Worm (Caenorhabditis elegans) whole organism, young adult: ENCODE data around the gene acr-8.

ENCODE experiments used
- B0019.2 ChIP-seq: fragments of 200-800 bp; sonication (Bioruptor generic); conservative IDR thresholded peaks from 2 replicates; pipeline ENCODE4 v1.3.6; 2022; ENCODE audit warnings: missing genetic modification reagents, missing genetic modification characterization, missing compliant biosample characterization
- F23B12.7 ChIP-seq: sonication (generic microtip); optimal IDR thresholded peaks from 2 replicates; lab custom pipeline; 2017; ENCODE audit warnings: missing genetic modification characterization, mild to moderate bottlenecking, missing compliant biosample characterization, antibody characterized with exemption, moderate library complexity; ENCODE audit not compliant: insufficient read depth
- F33H1.4 ChIP-seq: fragments of 200-800 bp; sonication (Bioruptor generic); IDR thresholded peaks from 2 replicates; pipeline ENCODE4 v1.3.6; 2022; ENCODE audit warnings: missing genetic modification reagents, missing genetic modification characterization, missing compliant biosample characterization
- F55B11.4 ChIP-seq: sonication (generic microtip); optimal IDR thresholded peaks from 2 replicates; lab custom pipeline; 2016; ENCODE audit warnings: missing compliant biosample characterization, missing genetic modification characterization, borderline replicate concordance; ENCODE audit not compliant: insufficient read depth
- K11D2.4 ChIP-seq: fragments of 200-800 bp; sonication (Bioruptor generic); IDR thresholded peaks from 2 replicates; pipeline ENCODE4 v1.3.6; 2022; ENCODE audit warnings: missing genetic modification reagents, missing genetic modification characterization, missing compliant biosample characterization
- K12H6.12 ChIP-seq: fragments of 200-800 bp; sonication (Bioruptor generic); optimal IDR thresholded peaks from 2 replicates; lab custom pipeline; 2018; ENCODE audit warnings: mild to moderate bottlenecking, missing genetic modification characterization, missing compliant biosample characterization
- T26A5.8 ChIP-seq: sonication (generic microtip); optimal IDR thresholded peaks from 2 replicates; lab custom pipeline; 2016; ENCODE audit warnings: missing genetic modification characterization, missing compliant biosample characterization
- Y53G8AR.9 ChIP-seq: fragments of 200-800 bp; sonication (Bioruptor generic); conservative IDR thresholded peaks from 2 replicates; pipeline ENCODE4 v1.3.6; 2022; ENCODE audit warnings: missing genetic modification reagents, missing genetic modification characterization, missing compliant biosample characterization
- ZK185.1 ChIP-seq: sonication (generic microtip); optimal IDR thresholded peaks from 2 replicates; lab custom pipeline; 2016; ENCODE audit warnings: mild to moderate bottlenecking, missing genetic modification characterization, missing compliant biosample characterization; ENCODE audit not compliant: poor library complexity, severe bottlenecking
- aptf-3 ChIP-seq: fragments of 200-800 bp; sonication (Bioruptor generic); IDR thresholded peaks from 2 replicates; pipeline ENCODE4 v1.3.6; 2022; ENCODE audit warnings: missing genetic modification characterization, missing compliant biosample characterization
- atf-7 ChIP-seq: sonication (generic microtip); optimal IDR thresholded peaks from 2 replicates; lab custom pipeline; 2017; ENCODE audit warnings: mild to moderate bottlenecking, missing genetic modification characterization, missing compliant biosample characterization
- athp-1 ChIP-seq: sonication (generic microtip); optimal IDR thresholded peaks from 2 replicates; lab custom pipeline; 2017; ENCODE audit warnings: mild to moderate bottlenecking, missing genetic modification characterization, missing compliant biosample characterization
- attf-5 ChIP-seq: fragments of 200-800 bp; sonication (Bioruptor generic); optimal IDR thresholded peaks from 2 replicates; lab custom pipeline; 2018; ENCODE audit warnings: mild to moderate bottlenecking, missing genetic modification characterization, missing compliant biosample characterization
- bed-1 ChIP-seq: fragments of 200-800 bp; sonication (Bioruptor generic); IDR thresholded peaks from 2 replicates; pipeline ENCODE4 v1.3.6; 2022; ENCODE audit warnings: missing genetic modification reagents, missing genetic modification characterization, missing compliant biosample characterization
- ccch-3 ChIP-seq: fragments of 200-800 bp; sonication (Bioruptor generic); optimal IDR thresholded peaks from 2 replicates; lab custom pipeline; 2018; ENCODE audit warnings: mild to moderate bottlenecking, missing genetic modification characterization, missing compliant biosample characterization
- cebp-1 ChIP-seq, 2 experiments: fragments of 200-800 bp in 1 of 2; sonication (Bioruptor generic) in 1 of 2; sonication (generic microtip) in 1 of 2; IDR thresholded peaks in 1 of 2; optimal IDR thresholded peaks in 1 of 2; 2 replicates each; pipeline versions ENCODE4 v1.3.6 to Lab custom; 2017 to 2022; ENCODE audit warnings: missing compliant biosample characterization in 2 of 2, missing genetic modification characterization in 2 of 2, mild to moderate bottlenecking in 1 of 2, missing genetic modification reagents in 1 of 2, moderate library complexity in 1 of 2
- cebp-2 ChIP-seq: fragments of 200-800 bp; sonication (Bioruptor generic); IDR thresholded peaks from 2 replicates; pipeline ENCODE4 v1.3.6; 2022; ENCODE audit warnings: missing genetic modification characterization, missing compliant biosample characterization
- ceh-27 ChIP-seq: fragments of 200-800 bp; sonication (Bioruptor generic); optimal IDR thresholded peaks from 2 replicates; lab custom pipeline; 2018; ENCODE audit warnings: mild to moderate bottlenecking, missing genetic modification characterization, moderate library complexity, missing compliant biosample characterization
- ceh-40 ChIP-seq: fragments of 200-800 bp; sonication (Bioruptor generic); IDR thresholded peaks from 2 replicates; pipeline ENCODE4 v1.3.6; 2022; ENCODE audit warnings: missing genetic modification characterization, missing compliant biosample characterization
- ceh-91 ChIP-seq: fragments of 200-800 bp; sonication (Bioruptor generic); IDR thresholded peaks from 2 replicates; pipeline ENCODE4 v1.3.6; 2022; ENCODE audit warnings: missing genetic modification reagents, missing genetic modification characterization, missing compliant biosample characterization
- die-1 ChIP-seq: sonication (generic microtip); optimal IDR thresholded peaks from 2 replicates; lab custom pipeline; 2016; ENCODE audit warnings: missing genotype, mild to moderate bottlenecking, missing genetic modification characterization, missing compliant biosample characterization
- dox-1 ChIP-seq: fragments of 200-800 bp; sonication (Bioruptor generic); IDR thresholded peaks from 2 replicates; pipeline ENCODE4 v1.3.6; 2022; ENCODE audit warnings: missing genetic modification reagents, missing genetic modification characterization, missing compliant biosample characterization
- dpff-1 ChIP-seq: sonication (generic microtip); optimal IDR thresholded peaks from 2 replicates; lab custom pipeline; 2017; ENCODE audit warnings: mild to moderate bottlenecking, missing genetic modification characterization, missing compliant biosample characterization
- ekl-4 ChIP-seq: fragments of 200-800 bp; sonication (Bioruptor generic); IDR thresholded peaks from 2 replicates; pipeline ENCODE4 v1.3.6; 2022; ENCODE audit warnings: missing genetic modification reagents, missing genetic modification characterization, missing compliant biosample characterization
- fkh-3 ChIP-seq: sonication (generic microtip); optimal IDR thresholded peaks from 2 replicates; lab custom pipeline; 2016; ENCODE audit warnings: mild to moderate bottlenecking, missing genetic modification characterization, missing compliant biosample characterization
- him-1 ChIP-seq: sonication (generic microtip); optimal IDR thresholded peaks from 2 replicates; lab custom pipeline; 2016; ENCODE audit warnings: missing genotype, missing genetic modification reagents, missing genetic modification characterization, missing compliant biosample characterization
- hlh-26 ChIP-seq: fragments of 200-800 bp; sonication (Bioruptor generic); conservative IDR thresholded peaks from 2 replicates; pipeline ENCODE4 v1.3.6; 2022; ENCODE audit warnings: missing genetic modification reagents, missing genetic modification characterization, missing compliant biosample characterization
- hmg-20 ChIP-seq: fragments of 200-800 bp; sonication (Bioruptor generic); IDR thresholded peaks from 2 replicates; pipeline ENCODE4 v1.3.6; 2022; ENCODE audit warnings: missing genetic modification reagents, missing genetic modification characterization, missing compliant biosample characterization
- hsf-1 ChIP-seq: fragments of 200-800 bp; sonication (Bioruptor generic); IDR thresholded peaks from 2 replicates; pipeline ENCODE4 v1.3.6; 2022; ENCODE audit warnings: missing genetic modification reagents, missing genetic modification characterization, missing compliant biosample characterization
- madf-3 ChIP-seq: fragments of 200-800 bp; sonication (Bioruptor generic); IDR thresholded peaks from 2 replicates; pipeline ENCODE4 v1.3.6; 2022; ENCODE audit warnings: missing genetic modification reagents, missing genetic modification characterization, missing compliant biosample characterization
- madf-6 ChIP-seq: fragments of 200-800 bp; sonication (Bioruptor generic); IDR thresholded peaks from 2 replicates; pipeline ENCODE4 v1.3.6; 2022; ENCODE audit warnings: missing genetic modification reagents, missing genetic modification characterization, missing compliant biosample characterization
- mcd-1 ChIP-seq: fragments of 200-800 bp; sonication (Bioruptor generic); IDR thresholded peaks from 2 replicates; pipeline ENCODE4 v1.3.6; 2022; ENCODE audit warnings: missing genetic modification reagents, missing genetic modification characterization, missing compliant biosample characterization
- nhr-179 ChIP-seq: sonication (generic microtip); optimal IDR thresholded peaks from 2 replicates; lab custom pipeline; 2016; ENCODE audit warnings: mild to moderate bottlenecking, missing genetic modification characterization, missing compliant biosample characterization
- nhr-80 ChIP-seq: sonication (generic microtip); optimal IDR thresholded peaks from 2 replicates; lab custom pipeline; 2016; ENCODE audit warnings: missing genetic modification characterization, missing compliant biosample characterization
- pbrm-1 ChIP-seq: fragments of 200-800 bp; sonication (Bioruptor generic); IDR thresholded peaks from 2 replicates; pipeline ENCODE4 v1.3.6; 2022; ENCODE audit warnings: missing genetic modification reagents, missing genetic modification characterization, missing compliant biosample characterization
- repo-1 ChIP-seq: sonication (generic microtip); optimal IDR thresholded peaks from 2 replicates; lab custom pipeline; 2017; ENCODE audit warnings: mild to moderate bottlenecking, missing genetic modification characterization, missing compliant biosample characterization
- sdz-38 ChIP-seq: sonication (generic microtip); optimal IDR thresholded peaks from 2 replicates; lab custom pipeline; 2016; ENCODE audit warnings: missing genotype, missing genetic modification characterization, missing compliant biosample characterization
- sea-2 ChIP-seq: fragments of 200-800 bp; sonication (Bioruptor generic); IDR thresholded peaks from 2 replicates; pipeline ENCODE4 v1.3.6; 2022; ENCODE audit warnings: missing genetic modification characterization, missing compliant biosample characterization
- unc-130 ChIP-seq: sonication (generic microtip); optimal IDR thresholded peaks from 2 replicates; lab custom pipeline; 2016; ENCODE audit warnings: missing genetic modification reagents, missing genetic modification characterization, missing compliant biosample characterization
- xnd-1 ChIP-seq: sonication (generic microtip); optimal IDR thresholded peaks from 2 replicates; lab custom pipeline; 2016; ENCODE audit warnings: missing genotype, missing genetic modification reagents, missing genetic modification characterization, missing compliant biosample characterization
- zfh-2 ChIP-seq: fragments of 200-800 bp; sonication (Bioruptor generic); conservative IDR thresholded peaks from 2 replicates; pipeline ENCODE4 v1.3.6; 2022; ENCODE audit warnings: missing genetic modification reagents, missing genetic modification characterization, missing compliant biosample characterization
- ztf-18 ChIP-seq: sonication (generic microtip); optimal IDR thresholded peaks from 2 replicates; lab custom pipeline; 2016; ENCODE audit warnings: missing genotype, mild to moderate bottlenecking, missing genetic modification characterization, missing compliant biosample characterization
- ztf-25 ChIP-seq: fragments of 200-800 bp; sonication (Bioruptor generic); IDR thresholded peaks from 2 replicates; pipeline ENCODE4 v1.3.6; 2022; ENCODE audit warnings: missing genetic modification reagents, missing genetic modification characterization, missing compliant biosample characterization
- ztf-3 ChIP-seq: fragments of 200-800 bp; sonication (Bioruptor generic); optimal IDR thresholded peaks from 2 replicates; lab custom pipeline; 2018; ENCODE audit warnings: mild to moderate bottlenecking, missing genetic modification characterization, missing compliant biosample characterization

The acr-8 gene

ce11 chrX:10430866-10431265, 18.3 kb downstream of the acr-8 start:
- TF ChIP-seq F33H1.4 (GFP tag; lab: Robert Waterston, UW) (no peak), bed-1 (GFP tag; lab: Robert Waterston, UW) (no peak), zfh-2 (no peak), dpff-1 (tag; lab: Kevin White, UChicago) (no peak), unc-130 (no peak), K11D2.4 (no peak), cebp-1 (GFP tag; IDR thresholded peaks at IDR 0.05; lab: Robert Waterston, UW) (no peak), cebp-1 (tag; optimal IDR thresholded peaks at IDR 0.05; lab: Kevin White, UChicago) (no peak), B0019.2 (GFP tag; lab: Robert Waterston, UW) (no peak), madf-6 (GFP tag; lab: Robert Waterston, UW) (no peak), nhr-80 (tag; lab: Kevin White, UChicago) (peak; percentile 73), die-1 (tag; lab: Kevin White, UChicago) (no peak), atf-7 (no peak), dox-1 (GFP tag; lab: Robert Waterston, UW) (0 out of 2 replicates have a peak, but pooled peaks have one; percentile 18)

ce11 chrX:10432786-10433185, 20.3 kb downstream of the acr-8 start:
- TF ChIP-seq him-1 (tag; lab: Kevin White, UChicago) (no peak), xnd-1 (tag; lab: Kevin White, UChicago) (no peak), F23B12.7 (tag; lab: Kevin White, UChicago) (no peak), Y53G8AR.9 (no peak), attf-5 (no peak), ceh-40 (GFP tag; lab: Robert Waterston, UW) (no peak), madf-3 (GFP tag; lab: Robert Waterston, UW) (no peak), fkh-3 (tag; lab: Kevin White, UChicago) (no peak), ceh-91 (GFP tag; lab: Robert Waterston, UW) (no peak)

ce11 chrX:10433863-10434262, 21.3 kb downstream of the acr-8 start:
- TF ChIP-seq ceh-27 (GFP tag; lab: Kevin White, UChicago), result peak; percentile 30
- no peak for TF ChIP-seq B0019.2 (GFP tag; lab: Robert Waterston, UW)

ce11 chrX:10435492-10435939, 23.0 kb downstream of the acr-8 start:
- TF ChIP-seq mcd-1 (GFP tag; lab: Robert Waterston, UW) (no peak), hlh-26 (GFP tag; lab: Robert Waterston, UW) (no peak), aptf-3 (GFP tag; lab: Robert Waterston, UW) (no peak), nhr-179 (no peak), ekl-4 (GFP tag; lab: Robert Waterston, UW) (no peak), ccch-3 (GFP tag; lab: Kevin White, UChicago) (no peak), sea-2 (GFP tag; lab: Robert Waterston, UW) (no peak), repo-1 (tag; lab: Kevin White, UChicago) (no peak), K11D2.4 (peak; percentile 64; the same call in 1 of the 2 replicates), zfh-2 (peak; percentile 98), hsf-1 (GFP tag; lab: Robert Waterston, UW) (no peak), ZK185.1 (tag; lab: Kevin White, UChicago) (no peak), athp-1 (tag; lab: Kevin White, UChicago) (no peak), F55B11.4 (tag; lab: Kevin White, UChicago) (no peak), hmg-20 (GFP tag; lab: Robert Waterston, UW) (no peak), T26A5.8 (tag; lab: Kevin White, UChicago) (no peak), cebp-2 (GFP tag; lab: Robert Waterston, UW) (no peak), him-1 (tag; lab: Kevin White, UChicago) (no peak), cebp-1 (GFP tag; IDR thresholded peaks at IDR 0.05; lab: Robert Waterston, UW) (no peak), cebp-1 (tag; optimal IDR thresholded peaks at IDR 0.05; lab: Kevin White, UChicago) (no peak), pbrm-1 (GFP tag; lab: Robert Waterston, UW) (0 out of 2 replicates have a peak, but pooled peaks have one; percentile 48), dpff-1 (tag; lab: Kevin White, UChicago) (no peak), ceh-27 (GFP tag; lab: Kevin White, UChicago) (peak; percentile 67), ztf-18 (tag; lab: Kevin White, UChicago) (no peak), ztf-25 (GFP tag; lab: Robert Waterston, UW) (no peak), ztf-3 (GFP tag; lab: Kevin White, UChicago) (no peak), K12H6.12 (tag; lab: Kevin White, UChicago) (peak; percentile 89), sdz-38 (tag; lab: Kevin White, UChicago) (no peak)
